Fruit fly (Drosophila melanogaster) whole organism, prepupa: ENCODE results near the gene eIF3e.

Source experiments
- Blimp-1 ChIP-seq: fragments of 200-800 bp; sonication (Bioruptor generic); optimal IDR thresholded peaks from 3 replicates; lab custom pipeline; 2017; ENCODE audit warnings: missing biosample characterization, missing genetic modification characterization, mild to moderate bottlenecking, moderate library complexity, missing genetic modification reagents
- CG10631 ChIP-seq: fragments of 200-800 bp; sonication (Bioruptor generic); optimal IDR thresholded peaks from 2 replicates; lab custom pipeline; 2016; ENCODE audit warnings: missing biosample characterization, missing genetic modification characterization
- CG10669 ChIP-seq: fragments of 200-800 bp; sonication (Bioruptor generic); optimal IDR thresholded peaks from 3 replicates; lab custom pipeline; 2018; ENCODE audit warnings: missing biosample characterization, mild to moderate bottlenecking, missing genetic modification characterization, moderate library complexity
- CG11294 ChIP-seq: fragments of 200-800 bp; sonication (Bioruptor generic); IDR thresholded peaks from 2 replicates; pipeline ENCODE4 v1.3.6; 2022; ENCODE audit warnings: missing biosample characterization, missing genetic modification characterization
- CG11762 ChIP-seq: fragments of 200-800 bp; sonication (Bioruptor generic); optimal IDR thresholded peaks from 3 replicates; lab custom pipeline; 2016; ENCODE audit warnings: missing biosample characterization, missing genetic modification characterization; ENCODE audit not compliant: insufficient read depth
- CG11902 ChIP-seq: fragments of 200-800 bp; sonication (Bioruptor generic); optimal IDR thresholded peaks from 3 replicates; lab custom pipeline; 2016; ENCODE audit warnings: missing biosample characterization, missing genetic modification characterization
- CG15336 ChIP-seq: fragments of 200-800 bp; sonication (Bioruptor generic); IDR thresholded peaks from 2 replicates; pipeline ENCODE4 v1.3.6; 2022; ENCODE audit warnings: missing biosample characterization, missing genetic modification characterization
- CG3032 ChIP-seq: fragments of 200-800 bp; optimal IDR thresholded peaks from 2 replicates; lab custom pipeline; 2019; ENCODE audit warnings: missing biosample characterization, mild to moderate bottlenecking, missing genetic modification characterization, moderate library complexity
- CG31627 ChIP-seq: fragments of 200-800 bp; sonication (Bioruptor generic); optimal IDR thresholded peaks from 3 replicates; lab custom pipeline; 2016; ENCODE audit warnings: missing biosample characterization, missing genetic modification characterization
- CG32006 ChIP-seq: fragments of 200-800 bp; sonication (Bioruptor generic); optimal IDR thresholded peaks from 3 replicates; lab custom pipeline; 2017; ENCODE audit warnings: missing biosample characterization, mild to moderate bottlenecking, missing genetic modification characterization
- CG34406 ChIP-seq: fragments of 200-800 bp; sonication (Bioruptor generic); optimal IDR thresholded peaks from 3 replicates; lab custom pipeline; 2016; ENCODE audit warnings: missing biosample characterization, missing genetic modification characterization
- CG4318 ChIP-seq: fragments of 200-800 bp; sonication (Bioruptor generic); optimal IDR thresholded peaks from 3 replicates; lab custom pipeline; 2017; ENCODE audit warnings: missing biosample characterization, mild to moderate bottlenecking, missing genetic modification characterization
- CG6163 ChIP-seq: fragments of 200-800 bp; sonication (Bioruptor generic); IDR thresholded peaks from 3 replicates; pipeline ENCODE4 v1.3.6; 2022; ENCODE audit warnings: missing biosample characterization, missing genetic modification characterization
- CG6276 ChIP-seq: fragments of 200-800 bp; sonication (Bioruptor generic); optimal IDR thresholded peaks from 2 replicates; lab custom pipeline; 2017; ENCODE audit warnings: missing biosample characterization, mild to moderate bottlenecking, missing genetic modification characterization
- CG6792 ChIP-seq: fragments of 200-800 bp; sonication (Bioruptor generic); optimal IDR thresholded peaks from 3 replicates; lab custom pipeline; 2016; ENCODE audit warnings: missing biosample characterization, missing genetic modification characterization
- CG6854 ChIP-seq: fragments of 200-800 bp; sonication (Bioruptor generic); optimal IDR thresholded peaks from 2 replicates; lab custom pipeline; 2017; ENCODE audit warnings: missing biosample characterization, mild to moderate bottlenecking, missing genetic modification characterization
- CG8119 ChIP-seq: fragments of 200-800 bp; sonication (Bioruptor generic); IDR thresholded peaks from 3 replicates; pipeline ENCODE4 v1.3.6; 2022; ENCODE audit warnings: missing biosample characterization, missing genetic modification characterization
- CG8319 ChIP-seq: fragments of 200-800 bp; sonication (Bioruptor generic); optimal IDR thresholded peaks from 3 replicates; lab custom pipeline; 2016; ENCODE audit warnings: missing biosample characterization, missing genetic modification characterization
- CG9139 ChIP-seq: fragments of 200-800 bp; sonication (Bioruptor generic); optimal IDR thresholded peaks from 3 replicates; lab custom pipeline; 2017; ENCODE audit warnings: missing biosample characterization, mild to moderate bottlenecking, missing genetic modification characterization
- Eip75B ChIP-seq: fragments of 200-800 bp; sonication (Bioruptor generic); optimal IDR thresholded peaks from 3 replicates; lab custom pipeline; 2016; ENCODE audit warnings: missing biosample characterization, missing genetic modification characterization
- Eip78C ChIP-seq: fragments of 200-800 bp; sonication (Bioruptor generic); peaks from one replicate; lab custom pipeline; 2016; ENCODE audit warnings: missing biosample characterization, missing genetic modification characterization
- Eip93F ChIP-seq: fragments of 200-800 bp; sonication (Bioruptor generic); optimal IDR thresholded peaks from 2 replicates; lab custom pipeline; 2016; ENCODE audit warnings: missing biosample characterization, mild to moderate bottlenecking, missing genetic modification characterization
- Ets21C ChIP-seq: fragments of 200-800 bp; sonication (Bioruptor generic); optimal IDR thresholded peaks from 3 replicates; lab custom pipeline; 2016; ENCODE audit warnings: missing biosample characterization, missing genetic modification characterization
- Ets96B ChIP-seq: fragments of 200-800 bp; optimal IDR thresholded peaks from 2 replicates; lab custom pipeline; 2019; ENCODE audit warnings: missing biosample characterization, mild to moderate bottlenecking, missing genetic modification characterization, moderate library complexity
- Gug ChIP-seq: fragments of 200-800 bp; sonication (Bioruptor generic); IDR thresholded peaks from 2 replicates; pipeline ENCODE4 v1.3.6; 2022; ENCODE audit warnings: missing biosample characterization, missing genetic modification characterization
- Hr39 ChIP-seq: fragments of 200-800 bp; sonication (Bioruptor generic); optimal IDR thresholded peaks from 2 replicates; lab custom pipeline; 2016; ENCODE audit warnings: missing biosample characterization, missing genetic modification characterization
- Hr4 ChIP-seq: fragments of 200-800 bp; sonication (Bioruptor generic); optimal IDR thresholded peaks from 3 replicates; lab custom pipeline; 2016; ENCODE audit warnings: missing biosample characterization, missing genetic modification characterization
- Lpt ChIP-seq: fragments of 200-800 bp; sonication (Bioruptor generic); optimal IDR thresholded peaks from 3 replicates; lab custom pipeline; 2016; ENCODE audit warnings: missing biosample characterization, missing genetic modification characterization
- Met ChIP-seq: fragments of 200-800 bp; sonication (Bioruptor generic); optimal IDR thresholded peaks from 3 replicates; lab custom pipeline; 2016; ENCODE audit warnings: missing biosample characterization, missing genetic modification characterization
- Sox102F ChIP-seq: fragments of 200-800 bp; sonication (Bioruptor generic); optimal IDR thresholded peaks from 2 replicates; lab custom pipeline; 2016; ENCODE audit warnings: missing biosample characterization, mild to moderate bottlenecking, missing genetic modification characterization
- Sox14 ChIP-seq: fragments of 200-800 bp; sonication (Bioruptor generic); optimal IDR thresholded peaks from 3 replicates; lab custom pipeline; 2016; ENCODE audit warnings: missing biosample characterization, missing genetic modification characterization
- Sox15 ChIP-seq: fragments of 200-800 bp; sonication (Bioruptor generic); optimal IDR thresholded peaks from 3 replicates; lab custom pipeline; 2016; ENCODE audit warnings: missing biosample characterization, missing genetic modification characterization
- acj6 ChIP-seq: fragments of 200-800 bp; sonication (Bioruptor generic); optimal IDR thresholded peaks from 3 replicates; lab custom pipeline; 2016; ENCODE audit warnings: missing biosample characterization, missing genetic modification characterization
- cyc ChIP-seq: fragments of 200-800 bp; sonication (Bioruptor generic); optimal IDR thresholded peaks from 3 replicates; lab custom pipeline; 2016; ENCODE audit warnings: missing biosample characterization, missing genetic modification characterization
- eg ChIP-seq: fragments of 200-800 bp; sonication (Bioruptor generic); IDR thresholded peaks from 3 replicates; pipeline ENCODE4 v1.3.6; 2022; ENCODE audit warnings: missing biosample characterization, missing genetic modification characterization
- esn ChIP-seq: fragments of 200-800 bp; sonication (Bioruptor generic); optimal IDR thresholded peaks from 2 replicates; lab custom pipeline; 2016; ENCODE audit warnings: missing biosample characterization, mild to moderate bottlenecking, missing genetic modification characterization, moderate library complexity
- fd59A ChIP-seq: fragments of 200-800 bp; sonication (Bioruptor generic); optimal IDR thresholded peaks from 2 replicates; lab custom pipeline; 2017; ENCODE audit warnings: missing biosample characterization, mild to moderate bottlenecking, missing genetic modification characterization, missing genetic modification reagents
- fd85E ChIP-seq: fragments of 200-800 bp; sonication (Bioruptor generic); optimal IDR thresholded peaks from 3 replicates; lab custom pipeline; 2016; ENCODE audit warnings: missing biosample characterization, missing genetic modification characterization
- fkh ChIP-seq: fragments of 200-800 bp; sonication (Bioruptor generic); optimal IDR thresholded peaks from 3 replicates; lab custom pipeline; 2017; ENCODE audit warnings: missing biosample characterization, mild to moderate bottlenecking, missing genetic modification characterization, moderate library complexity
- lz ChIP-seq: fragments of 200-800 bp; sonication (Bioruptor generic); optimal IDR thresholded peaks from 3 replicates; lab custom pipeline; 2016; ENCODE audit warnings: missing biosample characterization, missing genetic modification characterization
- net ChIP-seq: fragments of 200-800 bp; sonication (Bioruptor generic); optimal IDR thresholded peaks from 3 replicates; lab custom pipeline; 2016; ENCODE audit warnings: missing biosample characterization, missing genetic modification characterization
- salr ChIP-seq, 2 experiments: fragments of 200-800 bp; sonication (Bioruptor generic); optimal IDR thresholded peaks; 3 replicates each; lab custom pipeline; 2016 to 2018; ENCODE audit warnings: missing biosample characterization in 2 of 2, missing genetic modification characterization in 2 of 2, mild to moderate bottlenecking in 1 of 2
- spab ChIP-seq: fragments of 200-800 bp; sonication (Bioruptor generic); optimal IDR thresholded peaks from 2 replicates; lab custom pipeline; 2017; ENCODE audit warnings: missing biosample characterization, mild to moderate bottlenecking, missing genetic modification characterization, missing genetic modification reagents
- ss ChIP-seq, 2 experiments: fragments of 200-800 bp; sonication (Bioruptor generic); optimal IDR thresholded peaks; 2 replicates in 1 of 2; 3 replicates in 1 of 2; lab custom pipeline; 2017 to 2018; ENCODE audit warnings: mild to moderate bottlenecking in 2 of 2, missing biosample characterization in 2 of 2, missing genetic modification characterization in 2 of 2, moderate library complexity in 1 of 2
- svp ChIP-seq: fragments of 200-800 bp; sonication (Bioruptor generic); peaks from one replicate; lab custom pipeline; 2016; ENCODE audit warnings: missing biosample characterization, missing genetic modification characterization
- topi ChIP-seq: fragments of 200-800 bp; sonication (Bioruptor generic); optimal IDR thresholded peaks from 3 replicates; lab custom pipeline; 2016; ENCODE audit warnings: missing biosample characterization, missing genetic modification characterization
- vri ChIP-seq: fragments of 200-800 bp; sonication (Bioruptor generic); optimal IDR thresholded peaks from 3 replicates; lab custom pipeline; 2016; ENCODE audit warnings: missing biosample characterization, mild to moderate bottlenecking, missing genetic modification characterization

Gene eIF3e

dm6 chr3L:16796603-16797002 is 9.9 kb upstream of the eIF3e start (continued):
- TF ChIP-seq lz (GFP tag; lab: Kevin White, UChicago) (peak; percentile 73), acj6 (no peak), net (GFP tag; lab: Kevin White, UChicago) (peak; percentile 82), Ets96B (no peak), svp (GFP tag; lab: Kevin White, UChicago) (peak; percentile 87), fd59A (GFP tag; lab: Kevin White, UChicago) (peak; percentile 17), fd85E (GFP tag; lab: Kevin White, UChicago) (no peak), Hr39 (GFP tag; lab: Kevin White, UChicago) (peak; percentile 73)

DNA sequence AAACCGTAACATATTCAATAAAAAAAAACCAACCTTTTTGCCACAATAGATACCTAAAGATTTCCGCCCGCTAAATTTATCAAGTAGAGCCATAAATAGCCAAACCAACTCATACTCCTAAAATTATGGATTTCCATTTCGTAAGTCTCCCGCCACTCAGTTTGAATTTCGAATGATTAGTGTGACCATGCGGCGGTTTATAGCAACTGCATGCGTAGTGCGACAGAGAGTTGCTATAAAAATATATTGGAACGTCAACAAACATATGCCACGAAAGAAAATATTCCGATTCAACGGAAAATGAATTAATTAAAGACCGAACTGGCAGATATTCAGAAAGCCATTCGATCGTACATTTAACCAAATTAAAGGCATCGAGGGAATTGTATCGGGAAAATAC is 4.0 kb downstream of the eIF3e start, which contains the start of gene CG9706:
TSS of gene CG9706 (plus strand) at position 222 of the 400 bp plus-strand sequence.
- TF ChIP-seq topi (GFP tag; lab: Kevin White, UChicago), result no peak

DNA sequence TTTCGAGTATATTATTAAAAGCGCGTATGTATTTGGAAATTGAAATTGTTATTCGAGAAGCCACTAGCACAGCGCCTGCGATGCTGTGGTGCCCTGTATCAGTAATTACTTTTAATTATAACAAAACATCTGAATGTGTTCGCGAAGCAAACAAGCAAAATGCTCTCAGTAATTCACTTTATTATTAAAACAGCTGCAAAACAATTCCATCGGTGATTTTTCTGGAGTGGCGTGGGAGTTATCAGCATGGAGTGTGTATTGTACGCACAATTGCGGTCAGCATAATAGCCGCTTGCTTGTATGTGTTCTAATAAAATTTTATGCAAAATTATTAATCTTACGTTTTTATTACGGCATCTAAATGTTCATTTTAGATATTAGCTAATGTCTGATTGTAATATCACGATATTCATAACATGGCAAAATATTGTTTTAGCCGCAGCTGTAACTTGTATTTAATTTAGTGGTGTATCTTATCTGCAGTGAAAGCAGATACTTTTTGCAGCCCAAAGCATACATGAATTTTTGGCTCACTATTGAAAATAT is 4.5 kb downstream of the eIF3e start:
- TF ChIP-seq CG6854 (GFP tag; lab: Kevin White, UChicago) (peak; percentile 39), salr (GFP tag; optimal IDR thresholded peaks at IDR 0.05; lab: Kevin White, UChicago) (peak in 1 of 2 experiments; percentile 48), CG4318 (GFP tag; lab: Kevin White, UChicago) (no peak), CG31627 (GFP tag; lab: Kevin White, UChicago) (peak; percentile 86), eg (GFP tag; lab: Robert Waterston, UW) (peak; percentile 85), CG11762 (GFP tag; lab: Kevin White, UChicago) (peak; percentile 64), CG11294 (peak; percentile 60), lz (GFP tag; lab: Kevin White, UChicago) (peak; percentile 83), Ets96B (peak; percentile 78), CG8119 (GFP tag; lab: Robert Waterston, UW) (peak; percentile 72), CG6792 (GFP tag; lab: Kevin White, UChicago) (peak; percentile 85), CG6163 (peak; percentile 89), Hr39 (GFP tag; lab: Kevin White, UChicago) (peak; percentile 86), CG3032 (tag; lab: Kevin White, UChicago) (peak; percentile 69), CG10669 (no peak), fkh (GFP tag; lab: Kevin White, UChicago) (peak; percentile 17), Sox15 (GFP tag; lab: Kevin White, UChicago) (peak; percentile 65), Gug (GFP tag; lab: Robert Waterston, UW) (peak; percentile 68), CG32006 (GFP tag; lab: Kevin White, UChicago) (no peak), CG34406 (GFP tag; lab: Kevin White, UChicago) (no peak), cyc (GFP tag; lab: Kevin White, UChicago) (peak; percentile 82), Hr4 (GFP tag; lab: Kevin White, UChicago) (peak; percentile 80), ss (GFP tag; optimal IDR thresholded peaks at IDR 0.05; lab: Kevin White, UChicago) (no peak), CG11902 (GFP tag; lab: Kevin White, UChicago) (peak; percentile 76), CG9139 (GFP tag; lab: Kevin White, UChicago) (no peak), Sox102F (GFP tag; lab: Kevin White, UChicago) (no peak), topi (GFP tag; lab: Kevin White, UChicago) (peak; percentile 88), Ets21C (peak; percentile 73), Eip78C (GFP tag; lab: Kevin White, UChicago) (peak; percentile 97), CG6276 (GFP tag; lab: Kevin White, UChicago) (no peak), Eip93F (peak; percentile 46), esn (GFP tag; lab: Kevin White, UChicago) (peak; percentile 93), Met (GFP tag; lab: Kevin White, UChicago) (no peak), fd59A (GFP tag; lab: Kevin White, UChicago) (peak; percentile 35), CG15336 (GFP tag; lab: Robert Waterston, UW) (peak; percentile 75), Blimp-1 (GFP tag; lab: Kevin White, UChicago) (no peak), vri (GFP tag; lab: Kevin White, UChicago) (no peak), Sox14 (GFP tag; lab: Kevin White, UChicago) (peak; percentile 72), Eip75B (GFP tag; lab: Kevin White, UChicago) (peak; percentile 87), CG8319 (peak; percentile 81), fd85E (GFP tag; lab: Kevin White, UChicago) (peak; percentile 26), spab (no peak), Lpt (no peak), CG10631 (peak; percentile 74)
